Fruit fly (Drosophila melanogaster) whole organism, embryonic: Measurements from ENCODE around the gene CG13700.

Experiments used
- Awh ChIP-seq: fragments of 200-800 bp; sonication (Bioruptor generic); IDR thresholded peaks from 2 replicates; pipeline ENCODE4, ENCODE4 v1.3.6; 2022; ENCODE audit warnings: missing biosample characterization, missing genetic modification characterization
- Bdp1 ChIP-seq: fragments of 200-800 bp; sonication (Bioruptor generic); optimal IDR thresholded peaks from 3 replicates; lab custom pipeline; 2016; ENCODE audit warnings: missing biosample characterization, missing genetic modification characterization
- CG10267 ChIP-seq: fragments of 200-800 bp; sonication (Bioruptor generic); optimal IDR thresholded peaks from 2 replicates; lab custom pipeline; 2018; ENCODE audit warnings: missing biosample characterization, mild to moderate bottlenecking, missing genetic modification characterization, moderate library complexity
- CG10366 ChIP-seq: fragments of 200-800 bp; sonication (Bioruptor generic); IDR thresholded peaks from 2 replicates; pipeline ENCODE4 v1.3.6; 2022; ENCODE audit warnings: missing biosample characterization, missing genetic modification characterization
- CG11093 ChIP-seq: fragments of 200-800 bp; sonication (Bioruptor generic); IDR thresholded peaks from 3 replicates; pipeline ENCODE4 v1.3.6; 2022; ENCODE audit warnings: missing biosample characterization, missing genetic modification characterization
- CG15479 ChIP-seq: fragments of 200-800 bp; sonication (Bioruptor generic); optimal IDR thresholded peaks from 3 replicates; lab custom pipeline; 2019; ENCODE audit warnings: missing biosample characterization, mild to moderate bottlenecking, missing genetic modification characterization, moderate library complexity
- CG15601 ChIP-seq: fragments of 200-800 bp; sonication (Bioruptor generic); optimal IDR thresholded peaks from 3 replicates; lab custom pipeline; 2019; ENCODE audit warnings: missing biosample characterization, mild to moderate bottlenecking, missing genetic modification characterization, moderate library complexity
- CG15696 ChIP-seq: fragments of 200-800 bp; sonication (Bioruptor generic); optimal IDR thresholded peaks from 2 replicates; lab custom pipeline; 2019; ENCODE audit warnings: missing biosample characterization, mild to moderate bottlenecking, missing genetic modification characterization, moderate library complexity
- CG1602 ChIP-seq: fragments of 200-800 bp; sonication (Bioruptor generic); optimal IDR thresholded peaks from 3 replicates; lab custom pipeline; 2016; ENCODE audit warnings: missing biosample characterization, missing genetic modification characterization
- CG17385 ChIP-seq: fragments of 200-800 bp; sonication (Bioruptor generic); optimal IDR thresholded peaks from 3 replicates; lab custom pipeline; 2018; ENCODE audit warnings: missing biosample characterization, mild to moderate bottlenecking, missing genetic modification characterization
- CG18476 ChIP-seq: fragments of 200-800 bp; sonication (Bioruptor generic); optimal IDR thresholded peaks from 2 replicates; lab custom pipeline; 2016; ENCODE audit warnings: missing biosample characterization, mild to moderate bottlenecking, missing genetic modification characterization
- CG2199 ChIP-seq: fragments of 200-800 bp; sonication (Bioruptor generic); IDR thresholded peaks from 3 replicates; pipeline ENCODE4 v1.3.6; 2022; ENCODE audit warnings: missing biosample characterization, missing genetic modification characterization
- CG2875 ChIP-seq: fragments of 200-800 bp; sonication (Bioruptor generic); optimal IDR thresholded peaks from 2 replicates; lab custom pipeline; 2017; ENCODE audit warnings: missing biosample characterization, mild to moderate bottlenecking, missing genetic modification characterization, missing genetic modification reagents
- CG30403 ChIP-seq: fragments of 200-800 bp; sonication (Bioruptor generic); optimal IDR thresholded peaks from 3 replicates; lab custom pipeline; 2016; ENCODE audit warnings: missing biosample characterization, missing genetic modification characterization
- CG4424 ChIP-seq: fragments of 200-800 bp; sonication (Bioruptor generic); optimal IDR thresholded peaks from 3 replicates; lab custom pipeline; 2016; ENCODE audit warnings: missing biosample characterization, missing genetic modification characterization
- CG5245 ChIP-seq: fragments of 200-800 bp; sonication (Bioruptor generic); optimal IDR thresholded peaks from 3 replicates; lab custom pipeline; 2016; ENCODE audit warnings: missing biosample characterization, missing genetic modification characterization
- CG6689 ChIP-seq: fragments of 200-800 bp; sonication (Bioruptor generic); IDR thresholded peaks from 2 replicates; pipeline ENCODE4 v1.3.6; 2022; ENCODE audit warnings: missing biosample characterization, missing genetic modification characterization
- CG7271 ChIP-seq: fragments of 200-800 bp; sonication (Bioruptor generic); optimal IDR thresholded peaks from 2 replicates; lab custom pipeline; 2018; ENCODE audit warnings: missing biosample characterization, mild to moderate bottlenecking, missing genetic modification characterization, moderate library complexity
- CG7556 ChIP-seq: fragments of 200-800 bp; sonication (Bioruptor generic); optimal IDR thresholded peaks from 2 replicates; lab custom pipeline; 2017; ENCODE audit warnings: missing biosample characterization, mild to moderate bottlenecking, missing genetic modification characterization
- Chrac-16 ChIP-seq: fragments of 200-800 bp; sonication (Bioruptor generic); optimal IDR thresholded peaks from 3 replicates; lab custom pipeline; 2016; ENCODE audit warnings: missing biosample characterization, missing genetic modification characterization
- CoRest ChIP-seq: fragments of 200-800 bp; sonication (Bioruptor generic); optimal IDR thresholded peaks from 3 replicates; lab custom pipeline; 2018; ENCODE audit warnings: missing biosample characterization, mild to moderate bottlenecking, missing genetic modification characterization, moderate library complexity
- D19B ChIP-seq: fragments of 200-800 bp; sonication (Bioruptor generic); optimal IDR thresholded peaks from 2 replicates; lab custom pipeline; 2017; ENCODE audit warnings: missing biosample characterization, mild to moderate bottlenecking, missing genetic modification characterization
- Doc2 ChIP-seq: fragments of 200-800 bp; sonication (Bioruptor generic); IDR thresholded peaks from 2 replicates; pipeline ENCODE4 v1.3.6; 2022; ENCODE audit warnings: missing biosample characterization, missing genetic modification characterization
- Fer2 ChIP-seq: fragments of 200-800 bp; sonication (Bioruptor generic); optimal IDR thresholded peaks from 2 replicates; lab custom pipeline; 2018; ENCODE audit warnings: missing biosample characterization, mild to moderate bottlenecking, missing genetic modification characterization, moderate library complexity
- Hmx ChIP-seq: fragments of 200-800 bp; sonication (Bioruptor generic); optimal IDR thresholded peaks from 2 replicates; lab custom pipeline; 2016; ENCODE audit warnings: missing biosample characterization, missing genetic modification characterization
- Ptx1 ChIP-seq: fragments of 200-800 bp; sonication (Bioruptor generic); IDR thresholded peaks from 2 replicates; pipeline ENCODE4 v1.3.6; 2022; ENCODE audit warnings: missing biosample characterization, missing genetic modification characterization
- Ravus ChIP-seq: fragments of 200-800 bp; sonication (Bioruptor generic); IDR thresholded peaks from 2 replicates; pipeline ENCODE4 v1.3.6; 2022; ENCODE audit warnings: missing biosample characterization, missing genetic modification characterization
- Sox102F ChIP-seq: fragments of 200-800 bp; sonication (Bioruptor generic); optimal IDR thresholded peaks from 2 replicates; lab custom pipeline; 2018; ENCODE audit warnings: missing biosample characterization, mild to moderate bottlenecking, missing genetic modification characterization, moderate library complexity
- Spps ChIP-seq: fragments of 200-800 bp; sonication (Bioruptor generic); optimal IDR thresholded peaks from 2 replicates; lab custom pipeline; 2018; ENCODE audit warnings: missing biosample characterization, mild to moderate bottlenecking, missing genetic modification characterization
- TFAM ChIP-seq: fragments of 200-800 bp; sonication (Bioruptor generic); optimal IDR thresholded peaks from 2 replicates; lab custom pipeline; 2017; ENCODE audit warnings: missing biosample characterization, missing genetic modification characterization, inconsistent platforms
- ac ChIP-seq: fragments of 200-800 bp; sonication (Bioruptor generic); optimal IDR thresholded peaks from 3 replicates; lab custom pipeline; 2017; ENCODE audit warnings: missing biosample characterization, mild to moderate bottlenecking, missing genetic modification characterization
- bsh ChIP-seq, 2 experiments: fragments of 200-800 bp; sonication (Bioruptor generic); optimal IDR thresholded peaks; 2 replicates each; lab custom pipeline; 2017 to 2018; ENCODE audit warnings: mild to moderate bottlenecking in 2 of 2, missing biosample characterization in 2 of 2, missing genetic modification characterization in 2 of 2, moderate library complexity in 1 of 2
- cato ChIP-seq: fragments of 200-800 bp; sonication (Bioruptor generic); optimal IDR thresholded peaks from 2 replicates; lab custom pipeline; 2016; ENCODE audit warnings: missing biosample characterization, missing genetic modification characterization, borderline replicate concordance
- chm ChIP-seq: fragments of 200-800 bp; sonication (Bioruptor generic); IDR thresholded peaks from 2 replicates; pipeline ENCODE4 v1.3.6; 2022; ENCODE audit warnings: missing biosample characterization, missing genetic modification characterization
- corto ChIP-seq: fragments of 200-800 bp; sonication (Bioruptor generic); optimal IDR thresholded peaks from 2 replicates; lab custom pipeline; 2016; ENCODE audit warnings: missing biosample characterization, mild to moderate bottlenecking, missing genetic modification characterization, moderate library complexity
- dmrt99B ChIP-seq: fragments of 200-800 bp; sonication (Bioruptor generic); optimal IDR thresholded peaks from 2 replicates; lab custom pipeline; 2018; ENCODE audit warnings: missing biosample characterization, mild to moderate bottlenecking, missing genetic modification characterization, moderate library complexity
- ham ChIP-seq: fragments of 200-800 bp; sonication (Bioruptor generic); IDR thresholded peaks from 2 replicates; pipeline ENCODE4 v1.3.6; 2022; ENCODE audit warnings: missing biosample characterization, missing genetic modification characterization
- hkb ChIP-seq, 2 experiments: fragments of 200-800 bp in 1 of 2; fragments of >200 bp in 1 of 2; sonication (Bioruptor generic) in 1 of 2; IDR thresholded peaks in 1 of 2; optimal IDR thresholded peaks in 1 of 2; 2 replicates each; pipeline versions ENCODE4 v1.3.6 to Lab custom; 2017 to 2022; ENCODE audit warnings: missing biosample characterization in 1 of 2, missing genetic modification characterization in 1 of 2
- ken ChIP-seq: fragments of 200-800 bp; sonication (Bioruptor generic); IDR thresholded peaks from 3 replicates; pipeline ENCODE4 v1.3.6; 2022; ENCODE audit warnings: missing biosample characterization, missing genetic modification characterization
- mld ChIP-seq: fragments of 200-800 bp; sonication (Bioruptor generic); IDR thresholded peaks from 3 replicates; pipeline ENCODE4 v1.3.6; 2022; ENCODE audit warnings: missing biosample characterization, missing genetic modification characterization; ENCODE audit not compliant: partially characterized antibody
- nerfin-2 ChIP-seq: fragments of 200-800 bp; sonication (Bioruptor generic); IDR thresholded peaks from 2 replicates; pipeline ENCODE4 v1.3.6; 2022; ENCODE audit warnings: missing biosample characterization, missing genetic modification characterization; ENCODE audit not compliant: partially characterized antibody
- pfk ChIP-seq: fragments of 200-800 bp; sonication (Bioruptor generic); optimal IDR thresholded peaks from 2 replicates; lab custom pipeline; 2018; ENCODE audit warnings: missing biosample characterization, mild to moderate bottlenecking, missing genetic modification characterization, moderate library complexity
- row ChIP-seq: fragments of 200-800 bp; sonication (Bioruptor generic); IDR thresholded peaks from 3 replicates; pipeline ENCODE4 v1.3.6; 2022; ENCODE audit warnings: missing biosample characterization, missing genetic modification characterization
- sc ChIP-seq, 3 experiments: fragments of >200 bp in 2 of 3; fragments of 200-800 bp in 1 of 3; sonication (Bioruptor generic) in 1 of 3; optimal IDR thresholded peaks; 2 replicates in 2 of 3; 3 replicates in 1 of 3; lab custom pipeline; 2017; ENCODE audit warnings: mild to moderate bottlenecking in 1 of 3, missing biosample characterization in 1 of 3, missing genetic modification characterization in 1 of 3, missing genetic modification reagents in 1 of 3
- sob ChIP-seq: fragments of 200-800 bp; sonication (Bioruptor generic); IDR thresholded peaks from 2 replicates; pipeline ENCODE4 v1.3.6; 2022; ENCODE audit warnings: missing biosample characterization, missing genetic modification characterization
- tin ChIP-seq: fragments of 200-800 bp; sonication (Bioruptor generic); optimal IDR thresholded peaks from 3 replicates; lab custom pipeline; 2016; ENCODE audit warnings: missing biosample characterization, missing genetic modification characterization
- zen ChIP-seq: fragments of 200-800 bp; sonication (Bioruptor generic); optimal IDR thresholded peaks from 3 replicates; lab custom pipeline; 2018; ENCODE audit warnings: missing biosample characterization, mild to moderate bottlenecking, missing genetic modification characterization, moderate library complexity
- zfh1 ChIP-seq: fragments of 200-800 bp; sonication (Bioruptor generic); IDR thresholded peaks from 3 replicates; pipeline ENCODE4 v1.3.6; 2022; ENCODE audit warnings: missing biosample characterization, missing genetic modification characterization

The CG13700 gene

DNA sequence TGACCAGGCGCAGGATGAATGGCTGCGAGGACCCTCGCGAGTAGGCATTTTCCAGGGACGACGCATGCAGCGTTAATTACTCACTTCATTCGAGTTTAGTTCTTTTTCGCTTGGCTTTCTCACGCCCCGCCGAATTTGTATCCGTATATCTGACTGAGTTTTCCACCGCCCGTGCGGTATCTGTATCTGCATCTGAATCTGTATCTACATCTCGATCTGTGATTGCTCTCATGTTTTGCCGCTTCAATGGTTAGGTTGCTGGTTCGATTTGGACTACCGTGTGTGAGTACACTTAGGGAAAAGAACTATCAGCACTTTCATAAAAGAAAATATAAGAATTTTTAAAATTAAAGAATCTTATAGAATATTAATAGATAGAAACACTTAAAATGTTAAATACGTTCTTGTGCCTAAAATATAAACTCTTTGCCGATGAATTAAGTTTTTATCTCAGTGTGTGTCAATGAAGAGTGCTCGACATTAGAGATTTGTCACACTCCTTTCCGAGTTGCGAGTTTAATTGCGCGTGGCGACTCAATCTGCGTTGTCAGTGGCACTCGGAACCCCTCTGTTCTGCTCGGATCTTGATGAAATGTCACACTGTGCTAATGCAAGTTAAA lies 48.1 kb upstream of the CG13700 start (continued):
- TF ChIP-seq CG7271 (tag; lab: Kevin White, UChicago), result peak; percentile 72
- TF ChIP-seq Ptx1 (GFP tag; lab: Robert Waterston, UW), result 0 out of 2 replicates have a peak, but pooled peaks have one; percentile 16
- no peak for TF ChIP-seq Ravus
- TF ChIP-seq zfh1 (GFP tag; lab: Robert Waterston, UW), result peak; percentile 76
- no peak for TF ChIP-seq Fer2
- peak; percentile 63 for TF ChIP-seq CG10267 (tag; lab: Kevin White, UChicago)
- peak; percentile 10 for TF ChIP-seq CG30403 (GFP tag; lab: Kevin White, UChicago)
- no peak for TF ChIP-seq pfk (GFP tag; lab: Kevin White, UChicago)
- TF ChIP-seq Spps (tag; lab: Kevin White, UChicago), result peak; percentile 47
- TF ChIP-seq dmrt99B (tag; lab: Kevin White, UChicago), result no peak
- TF ChIP-seq Bdp1, result no peak
- TF ChIP-seq hkb (optimal IDR thresholded peaks at IDR 0.05; lab: Kevin White, UChicago), result no peak
- 0 out of 2 replicates have a peak, but pooled peaks have one; percentile 35 for TF ChIP-seq hkb (GFP tag; IDR thresholded peaks at IDR 0.05; lab: Robert Waterston, UW)
- no peak for TF ChIP-seq CG7556 (GFP tag; lab: Kevin White, UChicago)
- TF ChIP-seq Chrac-16 (GFP tag; lab: Kevin White, UChicago), result peak; percentile 42
- peak; percentile 35 for TF ChIP-seq CG4424 (GFP tag; lab: Kevin White, UChicago)
- TF ChIP-seq CG15479 (GFP tag; lab: Kevin White, UChicago), result peak; percentile 85
- TF ChIP-seq tin, result peak; percentile 41
- no peak for TF ChIP-seq nerfin-2 (GFP tag; lab: Robert Waterston, UW)
- peak; percentile 64 for TF ChIP-seq CG6689 (GFP tag; lab: Robert Waterston, UW)
- peak; percentile 29 for TF ChIP-seq CoRest (tag; lab: Kevin White, UChicago)
- peak; percentile 3 for TF ChIP-seq CG15601
- no peak for TF ChIP-seq corto (GFP tag; lab: Kevin White, UChicago)
- peak; percentile 22 for TF ChIP-seq CG18476
- TF ChIP-seq CG10366 (GFP tag; lab: Robert Waterston, UW), result no peak
- peak; percentile 66; the same call in 2 of the 3 replicates for TF ChIP-seq row (GFP tag; lab: Robert Waterston, UW)
- no peak for TF ChIP-seq ken (GFP tag; lab: Robert Waterston, UW)
- peak; percentile 12 for TF ChIP-seq Sox102F (GFP tag; lab: Kevin White, UChicago)
- no peak for TF ChIP-seq ham
- no peak for TF ChIP-seq D19B (GFP tag; lab: Kevin White, UChicago)
- TF ChIP-seq sob (GFP tag; lab: Robert Waterston, UW), result no peak
- peak; percentile 46 for TF ChIP-seq CG1602
- peak; percentile 49 for TF ChIP-seq ac
- TF ChIP-seq chm (GFP tag; lab: Robert Waterston, UW), result peak; percentile 13; the same call in 1 of the 2 replicates
- TF ChIP-seq zen, result peak; percentile 77
- peak in 1 of 2 experiments; percentile 72 for TF ChIP-seq bsh (GFP tag; optimal IDR thresholded peaks at IDR 0.05; lab: Kevin White, UChicago)
- TF ChIP-seq CG5245 (GFP tag; lab: Kevin White, UChicago), result peak; percentile 16
- TF ChIP-seq CG11093 (GFP tag; lab: Robert Waterston, UW), result no peak
- no peak for TF ChIP-seq sc (optimal IDR thresholded peaks at IDR 0.05; lab: Kevin White, UChicago)
- TF ChIP-seq sc (GFP tag; optimal IDR thresholded peaks at IDR 0.05; lab: Kevin White, UChicago), result peak; percentile 30
- no peak for TF ChIP-seq cato (GFP tag; lab: Kevin White, UChicago)
- no peak for TF ChIP-seq TFAM
- TF ChIP-seq CG17385 (GFP tag; lab: Kevin White, UChicago), result no peak
- TF ChIP-seq CG15696 (tag; lab: Kevin White, UChicago), result peak; percentile 70
- TF ChIP-seq Awh (GFP tag; lab: Robert Waterston, UW), result no peak
- TF ChIP-seq CG2199 (GFP tag; lab: Robert Waterston, UW), result 0 out of 3 replicates have a peak, but pooled peaks have one; percentile 13
- TF ChIP-seq CG2875 (GFP tag; lab: Kevin White, UChicago), result peak; percentile 35
- TF ChIP-seq mld (GFP tag; lab: Robert Waterston, UW), result no peak
- no peak for TF ChIP-seq Doc2 (GFP tag; lab: Robert Waterston, UW)
- no peak for TF ChIP-seq Hmx (GFP tag; lab: Kevin White, UChicago)
